Worm (Caenorhabditis elegans) whole organism, mixed stage, embryonic: Measurements from ENCODE around the gene pen-2.

Experiments
- M03D4.4 ChIP-seq: sonication (generic microtip); optimal IDR thresholded peaks from 2 replicates; lab custom pipeline; 2017; ENCODE audit warnings: mild to moderate bottlenecking, missing genetic modification characterization, missing compliant biosample characterization
- bed-3 ChIP-seq: fragments of 200-800 bp; sonication (Bioruptor generic); optimal IDR thresholded peaks from 3 replicates; lab custom pipeline; 2018; ENCODE audit warnings: mild to moderate bottlenecking, missing genetic modification characterization, moderate library complexity, missing compliant biosample characterization
- blmp-1 ChIP-seq: fragments of 150-350 bp; optimal IDR thresholded peaks from 2 replicates; lab custom pipeline; 2014; ENCODE audit warnings: missing biosample characterization, missing genetic modification characterization
- ceh-39 ChIP-seq: fragments of 150-350 bp; optimal IDR thresholded peaks from 2 replicates; lab custom pipeline; 2014; ENCODE audit warnings: missing biosample characterization, missing genetic modification characterization
- ceh-43 ChIP-seq: fragments of 200-800 bp; sonication (Bioruptor generic); optimal IDR thresholded peaks from 2 replicates; lab custom pipeline; 2018; ENCODE audit warnings: mild to moderate bottlenecking, missing genetic modification characterization, moderate library complexity, missing compliant biosample characterization
- ceh-83 ChIP-seq: fragments of 200-800 bp; sonication (Bioruptor generic); optimal IDR thresholded peaks from 2 replicates; lab custom pipeline; 2018; ENCODE audit warnings: mild to moderate bottlenecking, missing genetic modification characterization, missing compliant biosample characterization
- ces-1 ChIP-seq: fragments of 150-350 bp; optimal IDR thresholded peaks from 2 replicates; lab custom pipeline; 2014; ENCODE audit warnings: missing biosample characterization, missing genetic modification reagents, missing genetic modification characterization
- cnd-1 ChIP-seq: fragments of 200-800 bp; sonication (Bioruptor generic); optimal IDR thresholded peaks from 2 replicates; lab custom pipeline; 2018; ENCODE audit warnings: mild to moderate bottlenecking, missing genetic modification characterization, missing compliant biosample characterization
- drap-1 ChIP-seq: fragments of 200-800 bp; sonication (Bioruptor generic); optimal IDR thresholded peaks from 3 replicates; lab custom pipeline; 2018; ENCODE audit warnings: mild to moderate bottlenecking, missing genetic modification characterization, missing compliant biosample characterization
- elt-1 ChIP-seq: sonication (generic microtip); optimal IDR thresholded peaks from 2 replicates; lab custom pipeline; 2017; ENCODE audit warnings: missing genetic modification characterization, mild to moderate bottlenecking, missing compliant biosample characterization, antibody characterized with exemption, moderate library complexity, borderline replicate concordance; ENCODE audit not compliant: insufficient read depth
- elt-3 ChIP-seq: fragments of 150-350 bp; optimal IDR thresholded peaks from 2 replicates; lab custom pipeline; 2014; ENCODE audit warnings: missing biosample characterization, missing genetic modification characterization
- flh-1 ChIP-seq: fragments of 200-800 bp; sonication (Bioruptor generic); optimal IDR thresholded peaks from 2 replicates; lab custom pipeline; 2018; ENCODE audit warnings: mild to moderate bottlenecking, missing genetic modification characterization, moderate library complexity, missing compliant biosample characterization
- ham-2 ChIP-seq: fragments of 200-800 bp; sonication (Bioruptor generic); optimal IDR thresholded peaks from 2 replicates; lab custom pipeline; 2018; ENCODE audit warnings: mild to moderate bottlenecking, missing genetic modification characterization, missing compliant biosample characterization
- hlh-1 ChIP-seq: fragments of 150-350 bp; optimal IDR thresholded peaks from 2 replicates; lab custom pipeline; 2014; ENCODE audit warnings: missing biosample characterization, missing genetic modification reagents, missing genetic modification characterization
- lin-13 ChIP-seq: fragments of 150-350 bp; optimal IDR thresholded peaks from 2 replicates; lab custom pipeline; 2014; ENCODE audit warnings: missing biosample characterization, missing genetic modification characterization
- lin-32 ChIP-seq: fragments of 200-800 bp; sonication (Bioruptor generic); optimal IDR thresholded peaks from 2 replicates; lab custom pipeline; 2018; ENCODE audit warnings: mild to moderate bottlenecking, missing genetic modification characterization, missing compliant biosample characterization
- lsy-2 ChIP-seq: fragments of 150-350 bp; optimal IDR thresholded peaks from 2 replicates; lab custom pipeline; 2014; ENCODE audit warnings: missing biosample characterization, missing genetic modification characterization
- mab-5 ChIP-seq: fragments of 150-350 bp; optimal IDR thresholded peaks from 2 replicates; lab custom pipeline; 2014; ENCODE audit warnings: missing biosample characterization, missing genetic modification characterization
- mep-1 ChIP-seq: fragments of 150-350 bp; optimal IDR thresholded peaks from 2 replicates; lab custom pipeline; 2017; ENCODE audit warnings: missing biosample characterization, missing genetic modification reagents, missing genetic modification characterization, inconsistent platforms
- mls-2 ChIP-seq: sonication (generic microtip); optimal IDR thresholded peaks from 2 replicates; lab custom pipeline; 2016; ENCODE audit warnings: mild to moderate bottlenecking, missing genetic modification characterization, moderate library complexity, missing compliant biosample characterization
- nhr-12 ChIP-seq: fragments of 150-350 bp; optimal IDR thresholded peaks from 2 replicates; lab custom pipeline; 2014; ENCODE audit warnings: missing biosample characterization, missing genetic modification characterization
- nhr-2 ChIP-seq: fragments of 150-350 bp; optimal IDR thresholded peaks from 2 replicates; lab custom pipeline; 2014; ENCODE audit warnings: missing biosample characterization, missing genetic modification characterization
- nhr-237 ChIP-seq: fragments of 150-350 bp; optimal IDR thresholded peaks from 2 replicates; lab custom pipeline; 2014; ENCODE audit warnings: missing biosample characterization, missing genetic modification characterization
- nhr-28 ChIP-seq: fragments of 150-350 bp; optimal IDR thresholded peaks from 2 replicates; lab custom pipeline; 2014; ENCODE audit warnings: missing biosample characterization, missing genetic modification characterization
- nhr-76 ChIP-seq: sonication (generic microtip); optimal IDR thresholded peaks from 2 replicates; lab custom pipeline; 2017; ENCODE audit warnings: missing biosample characterization, missing genetic modification characterization
- pha-4 ChIP-seq: fragments of 150-350 bp; optimal IDR thresholded peaks from 2 replicates; lab custom pipeline; 2018; ENCODE audit warnings: missing biosample characterization, missing genetic modification reagents, missing genetic modification characterization
- sem-2 ChIP-seq: fragments of 200-800 bp; sonication (Bioruptor generic); optimal IDR thresholded peaks from 2 replicates; lab custom pipeline; 2018; ENCODE audit warnings: mild to moderate bottlenecking, missing genetic modification characterization, missing compliant biosample characterization
- snpc-4 ChIP-seq: fragments of 150-350 bp; optimal IDR thresholded peaks from 2 replicates; lab custom pipeline; 2014; ENCODE audit warnings: missing biosample characterization, missing genetic modification characterization
- sptf-1 ChIP-seq: sonication (generic microtip); optimal IDR thresholded peaks from 2 replicates; lab custom pipeline; 2017; ENCODE audit warnings: mild to moderate bottlenecking, missing genetic modification characterization, moderate library complexity, missing compliant biosample characterization
- tbx-8 ChIP-seq: fragments of 200-800 bp; sonication (Bioruptor generic); optimal IDR thresholded peaks from 2 replicates; lab custom pipeline; 2018; ENCODE audit warnings: mild to moderate bottlenecking, missing genetic modification characterization, moderate library complexity, missing compliant biosample characterization
- unc-120 ChIP-seq: sonication (generic microtip); optimal IDR thresholded peaks from 2 replicates; lab custom pipeline; 2017; ENCODE audit warnings: missing genetic modification characterization, missing compliant biosample characterization; ENCODE audit not compliant: poor library complexity, severe bottlenecking
- unc-39 ChIP-seq: fragments of 150-350 bp; optimal IDR thresholded peaks from 2 replicates; lab custom pipeline; 2014; ENCODE audit warnings: missing biosample characterization, missing genetic modification characterization
- unc-62 ChIP-seq: fragments of 150-350 bp; optimal IDR thresholded peaks from 2 replicates; lab custom pipeline; 2014; ENCODE audit warnings: missing biosample characterization, missing genetic modification reagents, missing genetic modification characterization
- zip-8 ChIP-seq: fragments of 150-350 bp; optimal IDR thresholded peaks from 2 replicates; lab custom pipeline; 2014; ENCODE audit warnings: missing biosample characterization, missing genetic modification characterization
- ztf-11 ChIP-seq: fragments of 150-350 bp; optimal IDR thresholded peaks from 2 replicates; lab custom pipeline; 2014; ENCODE audit warnings: missing biosample characterization, missing genetic modification characterization

The pen-2 gene

DNA sequence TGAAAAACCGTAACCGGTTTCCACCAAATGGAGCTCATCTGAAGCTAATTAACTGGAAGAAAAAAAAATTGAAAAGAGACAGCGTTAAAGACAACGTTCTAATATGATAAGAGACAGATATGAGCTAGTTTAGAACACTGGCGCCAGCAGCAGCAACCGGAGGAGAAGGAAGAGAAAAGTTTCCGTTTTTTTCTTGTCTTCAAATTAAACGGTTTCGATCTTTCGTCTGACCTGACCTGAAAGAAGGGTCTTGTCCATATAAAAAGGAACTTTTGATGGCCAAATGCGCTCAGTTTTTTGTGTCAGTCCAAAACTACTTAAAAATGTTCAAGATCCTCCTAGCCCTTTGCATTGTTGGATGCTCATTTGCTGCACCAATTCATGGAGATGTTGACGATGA, 23.3 kb downstream of the pen-2 start, which contains the start of gene T28D6.3:
Gene T28D6.3 (plus strand): TSS at position 301 of the 400 bp plus-strand sequence.
- TF ChIP-seq ceh-39 (tag; lab: Kevin White, UChicago) (no peak), lsy-2 (tag; lab: Kevin White, UChicago) (no peak), nhr-28 (tag; lab: Kevin White, UChicago) (no peak), sem-2 (GFP tag; lab: Kevin White, UChicago) (no peak), nhr-237 (tag; lab: Kevin White, UChicago) (no peak), bed-3 (GFP tag; lab: Kevin White, UChicago) (no peak), unc-120 (tag; lab: Kevin White, UChicago) (no peak), lin-32 (GFP tag; lab: Kevin White, UChicago) (no peak), unc-39 (tag; lab: Kevin White, UChicago) (no peak), nhr-2 (tag; lab: Kevin White, UChicago) (no peak), ceh-83 (GFP tag; lab: Kevin White, UChicago) (no peak), mls-2 (tag; lab: Kevin White, UChicago) (no peak), ceh-43 (GFP tag; lab: Kevin White, UChicago) (no peak), lin-13 (tag; lab: Kevin White, UChicago) (no peak), ham-2 (GFP tag; lab: Kevin White, UChicago) (no peak), M03D4.4 (tag; lab: Kevin White, UChicago) (no peak), pha-4 (tag; lab: Kevin White, UChicago) (no peak), blmp-1 (tag; lab: Kevin White, UChicago) (no peak)

- TF ChIP-seq nhr-76: no peak
- TF ChIP-seq nhr-12 (tag; lab: Kevin White, UChicago): no peak
- TF ChIP-seq unc-39 (tag; lab: Kevin White, UChicago): peak; percentile 8
- peak; percentile 78 for TF ChIP-seq flh-1 (GFP tag; lab: Kevin White, UChicago)
- TF ChIP-seq blmp-1 (tag; lab: Kevin White, UChicago): no peak
- no peak for TF ChIP-seq nhr-2 (tag; lab: Kevin White, UChicago)
- no peak for TF ChIP-seq mep-1 (tag; lab: Kevin White, UChicago)
- peak; percentile 81 for TF ChIP-seq ztf-11
- TF ChIP-seq ces-1 (GFP tag; lab: Kevin White, UChicago): peak; percentile 22
- TF ChIP-seq drap-1 (GFP tag; lab: Kevin White, UChicago): peak; percentile 97
- TF ChIP-seq elt-1: no peak
- no peak for TF ChIP-seq nhr-237 (tag; lab: Kevin White, UChicago)
- peak; percentile 83 for TF ChIP-seq unc-120 (tag; lab: Kevin White, UChicago)
- peak; percentile 92 for TF ChIP-seq M03D4.4 (tag; lab: Kevin White, UChicago)
- no peak for TF ChIP-seq snpc-4
- peak; percentile 83 for TF ChIP-seq bed-3 (GFP tag; lab: Kevin White, UChicago)
- peak; percentile 83 for TF ChIP-seq tbx-8 (GFP tag; lab: Kevin White, UChicago)
- TF ChIP-seq mls-2 (tag; lab: Kevin White, UChicago): peak; percentile 96
- no peak for TF ChIP-seq zip-8 (tag; lab: Kevin White, UChicago)
- TF ChIP-seq lsy-2 (tag; lab: Kevin White, UChicago): no peak
- TF ChIP-seq mab-5 (tag; lab: Kevin White, UChicago): no peak
- TF ChIP-seq sptf-1 (tag; lab: Kevin White, UChicago): peak; percentile 96
- no peak for TF ChIP-seq ceh-39 (tag; lab: Kevin White, UChicago)
- peak; percentile 83 for TF ChIP-seq ceh-43 (GFP tag; lab: Kevin White, UChicago)
- peak; percentile 14 for TF ChIP-seq elt-3
- TF ChIP-seq pha-4 (tag; lab: Kevin White, UChicago): peak; percentile 28
- peak; percentile 88 for TF ChIP-seq sem-2 (GFP tag; lab: Kevin White, UChicago)
- TF ChIP-seq ham-2 (GFP tag; lab: Kevin White, UChicago): peak; percentile 85
- peak; percentile 96 for TF ChIP-seq cnd-1
- peak; percentile 71 for TF ChIP-seq hlh-1
- peak; percentile 61 for TF ChIP-seq lin-13 (tag; lab: Kevin White, UChicago)
- no peak for TF ChIP-seq unc-62
- peak; percentile 91 for TF ChIP-seq lin-32 (GFP tag; lab: Kevin White, UChicago)
- TF ChIP-seq ceh-83 (GFP tag; lab: Kevin White, UChicago): peak; percentile 93
- TF ChIP-seq nhr-28 (tag; lab: Kevin White, UChicago): no peak
Observed at ce11 chrIII:11371236-11371635, 28.1 kb downstream of the pen-2 start.

DNA sequence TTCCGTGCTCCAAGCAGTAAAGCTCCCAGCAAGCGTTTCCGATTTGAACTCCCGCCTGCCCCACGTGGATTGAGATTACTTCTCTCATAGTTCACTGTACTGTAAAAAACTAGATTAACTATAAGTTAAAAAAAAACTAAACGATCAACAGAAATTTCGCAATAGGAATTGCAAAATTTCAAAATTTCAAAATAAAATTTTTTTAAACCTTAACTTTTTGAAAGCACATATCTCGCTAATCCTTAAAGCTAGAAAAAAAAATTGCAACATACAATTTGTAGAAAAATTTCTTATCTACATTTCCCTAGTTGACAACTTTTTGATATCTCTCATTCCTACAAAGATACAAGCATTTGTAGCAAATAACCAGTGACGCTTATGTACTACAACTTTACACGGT, 28.6 kb downstream of the pen-2 start, which contains the start of gene tba-7:
Gene tba-7 (minus strand): TSS at position 101 of the 400 bp plus-strand sequence.
- no peak for TF ChIP-seq unc-120 (tag; lab: Kevin White, UChicago)
- no peak for TF ChIP-seq nhr-237 (tag; lab: Kevin White, UChicago)
- no peak for TF ChIP-seq lin-32 (GFP tag; lab: Kevin White, UChicago)
- no peak for TF ChIP-seq hlh-1
- no peak for TF ChIP-seq mep-1 (tag; lab: Kevin White, UChicago)
- TF ChIP-seq lsy-2 (tag; lab: Kevin White, UChicago): no peak
- TF ChIP-seq ceh-39 (tag; lab: Kevin White, UChicago): no peak
- TF ChIP-seq pha-4 (tag; lab: Kevin White, UChicago): no peak
- TF ChIP-seq sptf-1 (tag; lab: Kevin White, UChicago): no peak
- no peak for TF ChIP-seq sem-2 (GFP tag; lab: Kevin White, UChicago)
- TF ChIP-seq cnd-1: no peak
- no peak for TF ChIP-seq ztf-11
- TF ChIP-seq ceh-43 (GFP tag; lab: Kevin White, UChicago): no peak
- TF ChIP-seq ham-2 (GFP tag; lab: Kevin White, UChicago): no peak
